Worm (Caenorhabditis elegans) whole organism, young adult: ENCODE results near the gene sqst-3.

ENCODE experiments used
- gei-17 ChIP-seq: fragments of 200-800 bp; sonication (Bioruptor generic); optimal IDR thresholded peaks from 2 replicates; lab custom pipeline; 2018; ENCODE audit warnings: mild to moderate bottlenecking, missing genetic modification characterization, missing compliant biosample characterization
- mel-28 ChIP-seq: sonication (generic microtip); optimal IDR thresholded peaks from 2 replicates; lab custom pipeline; 2016; ENCODE audit warnings: borderline replicate concordance, mild to moderate bottlenecking, missing genetic modification characterization, missing compliant biosample characterization

DNA sequence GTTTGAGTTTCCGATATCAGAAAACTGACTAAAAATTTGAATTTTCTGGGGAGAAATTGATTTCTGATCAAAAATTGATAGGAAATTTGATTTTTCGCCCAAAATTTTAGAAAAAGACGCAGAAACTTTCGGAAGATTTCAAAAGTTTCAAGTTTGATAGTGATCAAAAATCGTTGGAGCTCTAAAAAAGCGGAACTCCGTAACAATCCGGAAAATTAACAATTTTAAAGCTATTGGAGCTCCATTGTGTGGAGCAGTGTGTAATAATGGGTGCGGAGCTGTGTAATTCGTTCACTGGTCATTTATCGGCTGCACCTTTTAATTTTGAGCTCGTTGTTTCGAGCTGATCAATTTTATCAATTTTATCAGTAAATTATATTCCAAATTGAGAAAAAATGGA, 22.9 kb downstream of the sqst-3 start, which contains the start of gene F21D9.4:
- TF ChIP-seq gei-17 (GFP tag; lab: Kevin White, UChicago): no peak
- TF ChIP-seq mel-28 (tag; lab: Kevin White, UChicago): no peak
